In genomic region chrIV:4396052-4396821, ce11 we compare ENCODE assay signal across 2 worm cellular contexts.
TF ChIP-seq lines count a peak whose summit lies in the region.

No protein-coding gene starts in this region.

TF ChIP-seq in whole organism, L1 larva, 84 proteins besides CTCF, POLR2A, EP300 and RAD21 (continued from another document):
- TF ChIP-seq grh-1 (GFP tag; IDR thresholded peaks at IDR 0.05; lab: Robert Waterston, UW) (peak; percentile 74), C04F5.9 (tag; optimal IDR thresholded peaks at IDR 0.05; lab: Kevin White, UChicago) (no peak), nhr-71 (tag; optimal IDR thresholded peaks at IDR 0.05; lab: Kevin White, UChicago) (peak; percentile 26), rnt-1 (tag; optimal IDR thresholded peaks at IDR 0.05; lab: Kevin White, UChicago) (no peak), nhr-90 (tag; optimal IDR thresholded peaks at IDR 0.05; lab: Kevin White, UChicago; ENCODE audit: poor library complexity) (no peak), blmp-1 (tag; optimal IDR thresholded peaks at IDR 0.05; lab: Kevin White, UChicago) (peak; percentile 46), lin-14 (GFP tag; optimal IDR thresholded peaks at IDR 0.05; lab: Kevin White, UChicago) (peak; percentile 46), lin-35 (GFP tag; optimal IDR thresholded peaks at IDR 0.05; lab: Kevin White, UChicago) (peak in 1 of 2 experiments; percentile 20)

TF ChIP-seq in whole organism, L3 larva, 47 proteins besides CTCF, POLR2A, EP300 and RAD21 (continued from another document):
- peak; percentile 68 for TF ChIP-seq nhr-43 (tag; optimal IDR thresholded peaks at IDR 0.05; lab: Kevin White, UChicago; ENCODE audit: poor library complexity, severe bottlenecking)
- TF ChIP-seq unc-39 (tag; optimal IDR thresholded peaks at IDR 0.05; lab: Kevin White, UChicago), result no peak
- TF ChIP-seq nhr-77 (tag; optimal IDR thresholded peaks at IDR 0.05; lab: Kevin White, UChicago), result no peak
